Worm (Caenorhabditis elegans) whole organism, L1 larva: ENCODE measurements around the gene cyp-35A3.

Experiments used
- C04F5.9 ChIP-seq: sonication (generic microtip); optimal IDR thresholded peaks from 2 replicates; lab custom pipeline; 2016; ENCODE audit warnings: missing genetic modification characterization, missing compliant biosample characterization
- ets-5 ChIP-seq: fragments of 200-800 bp; sonication (Bioruptor generic); IDR thresholded peaks from 2 replicates; pipeline ENCODE4 v1.3.6; 2022; ENCODE audit warnings: missing genetic modification characterization, missing compliant biosample characterization
- fos-1 ChIP-seq: fragments of 150-350 bp; optimal IDR thresholded peaks from 2 replicates; lab custom pipeline; 2014; ENCODE audit warnings: missing biosample characterization, missing genetic modification characterization
- nhr-71 ChIP-seq: sonication (generic microtip); optimal IDR thresholded peaks from 2 replicates; lab custom pipeline; 2016; ENCODE audit warnings: mild to moderate bottlenecking, missing genetic modification characterization, moderate library complexity, missing compliant biosample characterization
- unc-98 ChIP-seq: fragments of 200-800 bp; sonication (Bioruptor generic); IDR thresholded peaks from 2 replicates; pipeline ENCODE4 v1.3.6; 2022; ENCODE audit warnings: missing genetic modification characterization, missing compliant biosample characterization
- ztf-11 ChIP-seq, 2 experiments: sonication (generic microtip); optimal IDR thresholded peaks; 2 replicates each; lab custom pipeline; 2016 to 2017; ENCODE audit warnings: missing genetic modification characterization in 2 of 2, missing biosample characterization in 1 of 2, missing compliant biosample characterization in 1 of 2

- TF ChIP-seq ets-5 (GFP tag; lab: Robert Waterston, UW) (no peak), fos-1 (tag; lab: Kevin White, UChicago) (no peak), ztf-11 (tag; optimal IDR thresholded peaks at IDR 0.05; lab: Kevin White, UChicago) (no peak), C04F5.9 (tag; lab: Kevin White, UChicago) (no peak), nhr-71 (tag; lab: Kevin White, UChicago) (no peak), unc-98 (GFP tag; lab: Robert Waterston, UW) (no peak)
Measured at ce11 chrV:4038110-4038509, 15.7 kb downstream of the cyp-35A3 start, which contains the start of gene C49G7.12.
